Worm (Caenorhabditis elegans) whole organism, L4/young adult: Measurements from ENCODE around the gene T04F3.4.

Experiments
- W03F9.2 ChIP-seq: fragments of 150-350 bp; optimal IDR thresholded peaks from 2 replicates; lab custom pipeline; 2014; ENCODE audit warnings: missing biosample characterization, missing genetic modification characterization
- dao-5 ChIP-seq: sonication (generic microtip); optimal IDR thresholded peaks from 2 replicates; lab custom pipeline; 2016; ENCODE audit warnings: missing genotype, missing genetic modification characterization, moderate library complexity, missing compliant biosample characterization
- him-1 ChIP-seq: sonication (generic microtip); optimal IDR thresholded peaks from 2 replicates; lab custom pipeline; 2016; ENCODE audit warnings: missing genotype, missing genetic modification reagents, missing genetic modification characterization, missing compliant biosample characterization

Gene T04F3.4

DNA sequence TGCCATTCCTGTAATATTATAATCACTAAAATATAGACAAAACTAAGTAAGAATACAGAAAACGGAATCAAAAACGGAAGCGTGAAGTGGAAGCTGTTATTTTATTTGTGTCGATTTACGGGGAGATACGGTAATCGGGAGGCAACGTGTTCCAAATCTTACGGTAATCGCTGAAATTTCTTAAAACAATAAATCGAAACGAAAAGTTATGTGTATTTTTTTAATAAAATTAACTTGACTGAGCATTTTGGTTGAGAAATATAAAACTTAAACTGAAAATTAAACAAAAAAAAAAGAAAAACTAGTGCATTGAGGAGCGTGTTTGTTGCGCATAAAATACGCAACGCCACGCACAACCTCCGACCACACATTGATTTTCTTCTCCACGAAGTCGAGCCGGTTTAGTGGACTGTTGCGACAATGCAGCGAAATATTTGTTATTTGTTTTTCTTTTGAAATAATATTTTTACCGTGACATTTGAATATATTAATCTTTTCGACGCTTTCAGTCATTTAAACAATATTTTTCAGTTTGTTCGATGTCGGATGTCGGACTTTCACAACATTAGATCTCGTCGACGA, 1.6 kb upstream of the T04F3.4 start, which contains the start of the genes F55A11.1 and syx-5:
Gene F55A11.1 (minus strand): TSS at position 13 of the 582 bp plus-strand sequence.
Gene syx-5 (plus strand): TSS at position 532 of the 582 bp plus-strand sequence.
- TF ChIP-seq him-1 (tag; lab: Kevin White, UChicago) (peak; percentile 69), dao-5 (tag; lab: Kevin White, UChicago) (no peak), W03F9.2 (tag; lab: Kevin White, UChicago) (peak; percentile 87)

ce11 chrV:11760371-11760770, 2.5 kb downstream of the T04F3.4 start, which contains the start of gene T04F3.5:
Gene T04F3.5, plus strand, starts transcription at chrV:11760671.
- TF ChIP-seq dao-5 (tag; lab: Kevin White, UChicago): no peak
- no peak for TF ChIP-seq W03F9.2 (tag; lab: Kevin White, UChicago)
- no peak for TF ChIP-seq him-1 (tag; lab: Kevin White, UChicago)

- TF ChIP-seq him-1 (tag; lab: Kevin White, UChicago) (no peak), dao-5 (tag; lab: Kevin White, UChicago) (no peak), W03F9.2 (tag; lab: Kevin White, UChicago) (no peak)
Measured at ce11 chrV:11758635-11759034, 4.2 kb downstream of the T04F3.4 start, which contains the start of gene T04F3.3. Gene T04F3.3, plus strand, starts transcription at chrV:11758935.

DNA sequence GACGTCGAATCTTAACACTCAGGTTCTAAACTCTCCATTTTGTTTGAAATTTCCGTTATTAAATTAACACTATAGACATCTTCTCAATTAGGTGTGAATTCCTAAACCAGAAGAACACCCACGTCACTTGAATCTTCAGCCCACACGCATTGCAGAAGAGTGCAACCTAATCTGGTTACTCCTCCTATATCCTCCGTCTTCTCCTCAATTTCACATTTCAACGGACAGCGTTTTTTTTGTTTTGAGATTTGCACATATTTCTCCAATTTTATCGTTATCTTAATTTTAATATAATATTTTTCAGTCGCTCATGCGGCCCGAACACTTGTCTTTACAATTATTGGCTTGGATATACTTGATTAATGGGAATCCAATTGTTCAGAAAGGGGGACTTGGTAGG, 5.5 kb downstream of the T04F3.4 start, which contains the start of gene smoc-1:
Gene smoc-1 (plus strand): TSS at position 301 of the 400 bp plus-strand sequence.
- TF ChIP-seq him-1 (tag; lab: Kevin White, UChicago) (no peak), W03F9.2 (tag; lab: Kevin White, UChicago) (no peak), dao-5 (tag; lab: Kevin White, UChicago) (no peak)

DNA sequence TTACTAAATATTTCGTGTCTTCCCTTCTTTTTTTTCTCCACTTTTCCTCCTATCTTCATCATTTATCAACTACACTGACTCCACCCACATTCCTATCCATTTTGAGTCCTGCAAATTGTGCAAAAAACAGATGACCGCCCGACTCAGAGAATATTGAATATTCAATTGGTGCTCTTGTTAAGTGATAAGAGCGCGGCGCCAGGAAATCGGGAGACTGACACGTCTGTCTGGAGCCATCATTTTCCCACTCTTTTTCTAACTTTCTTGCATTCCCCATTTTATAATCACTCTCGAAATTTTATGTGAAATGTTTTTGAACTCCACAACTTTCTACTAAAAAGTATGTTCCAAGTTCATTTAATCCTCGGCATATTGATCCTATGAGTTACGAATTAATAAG, 7.0 kb downstream of the T04F3.4 start:
- TF ChIP-seq dao-5 (tag; lab: Kevin White, UChicago): no peak
- TF ChIP-seq W03F9.2 (tag; lab: Kevin White, UChicago): no peak
- no peak for TF ChIP-seq him-1 (tag; lab: Kevin White, UChicago)

ce11 chrV:11751480-11751879, 11.4 kb downstream of the T04F3.4 start:
- TF ChIP-seq W03F9.2 (tag; lab: Kevin White, UChicago): no peak
- no peak for TF ChIP-seq him-1 (tag; lab: Kevin White, UChicago)
- TF ChIP-seq dao-5 (tag; lab: Kevin White, UChicago): no peak

- no peak for TF ChIP-seq dao-5 (tag; lab: Kevin White, UChicago)
- no peak for TF ChIP-seq him-1 (tag; lab: Kevin White, UChicago)
- no peak for TF ChIP-seq W03F9.2 (tag; lab: Kevin White, UChicago)
Measured at ce11 chrV:11741078-11741477, 21.8 kb downstream of the T04F3.4 start.

DNA sequence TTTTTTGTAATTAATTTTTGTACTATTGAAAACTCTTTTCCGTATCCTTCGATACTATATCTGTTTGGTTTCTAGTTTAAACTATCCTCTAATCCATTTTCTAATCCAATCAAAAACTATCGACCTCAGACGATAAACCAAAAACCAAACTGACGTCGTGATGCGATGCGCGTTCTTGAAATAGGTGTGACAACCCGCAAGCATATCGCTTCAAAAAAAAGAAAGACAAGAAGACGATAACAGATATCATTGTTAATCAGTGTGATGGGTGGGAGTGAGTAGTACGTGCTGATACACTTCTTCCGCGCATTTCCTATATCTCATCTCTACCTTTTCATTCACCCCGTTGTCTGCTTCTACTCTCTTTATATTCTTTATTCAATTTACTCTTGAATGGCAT, 23.0 kb downstream of the T04F3.4 start, which contains the start of gene T04F3.1:
Gene T04F3.1 (plus strand): TSS at position 246 of the 400 bp plus-strand sequence.
- no peak for TF ChIP-seq him-1 (tag; lab: Kevin White, UChicago)
- TF ChIP-seq W03F9.2 (tag; lab: Kevin White, UChicago): no peak
- TF ChIP-seq dao-5 (tag; lab: Kevin White, UChicago): no peak

DNA sequence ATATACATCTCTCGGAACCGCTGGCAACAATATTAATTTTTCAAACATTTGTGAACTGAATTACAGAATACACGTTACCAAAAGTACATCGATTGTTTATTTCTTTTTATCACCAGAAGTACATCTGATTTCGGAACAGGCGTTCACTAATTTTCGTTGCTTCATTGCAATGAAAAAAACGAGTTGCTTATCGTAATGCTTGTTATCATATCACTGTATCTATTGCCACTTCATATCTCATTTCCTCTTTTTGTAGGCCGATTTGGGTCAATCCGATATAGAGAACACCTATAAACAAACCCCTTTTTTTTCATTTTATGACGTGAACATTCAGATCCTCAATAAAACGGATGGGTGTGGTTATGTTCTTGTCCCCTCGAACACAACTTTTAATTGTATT, 25.5 kb downstream of the T04F3.4 start:
- TF ChIP-seq W03F9.2 (tag; lab: Kevin White, UChicago) (no peak), dao-5 (tag; lab: Kevin White, UChicago) (no peak), him-1 (tag; lab: Kevin White, UChicago) (no peak)

ce11 chrV:11736896-11737295, 26.0 kb downstream of the T04F3.4 start, which contains the start of gene spe-42:
Gene spe-42, minus strand, starts transcription at chrV:11736996.
- TF ChIP-seq dao-5 (tag; lab: Kevin White, UChicago): no peak

DNA sequence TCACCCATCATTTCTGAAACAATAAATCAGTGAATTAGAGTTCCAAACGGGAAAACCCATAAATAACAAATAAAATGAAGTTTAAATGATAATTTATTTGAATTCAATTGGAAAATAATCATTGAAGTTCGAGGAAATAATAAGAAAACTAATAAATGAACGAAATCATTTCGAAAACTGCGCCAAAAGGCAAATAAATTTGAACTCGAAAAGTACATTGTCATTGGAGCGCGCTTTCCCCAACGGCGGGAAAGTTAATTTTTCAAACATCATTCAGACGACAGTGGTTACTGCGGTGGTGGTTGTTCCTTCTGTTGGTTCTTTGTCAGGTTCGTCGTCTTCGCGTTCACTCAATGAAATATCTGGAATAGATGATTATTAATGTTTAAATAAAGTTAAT, 29.4 kb downstream of the T04F3.4 start, which contains the start of gene npp-22:
Gene npp-22 (minus strand): TSS at position 13 of the 400 bp plus-strand sequence.
- TF ChIP-seq dao-5 (tag; lab: Kevin White, UChicago) (no peak), W03F9.2 (tag; lab: Kevin White, UChicago) (no peak), him-1 (tag; lab: Kevin White, UChicago) (no peak)

DNA sequence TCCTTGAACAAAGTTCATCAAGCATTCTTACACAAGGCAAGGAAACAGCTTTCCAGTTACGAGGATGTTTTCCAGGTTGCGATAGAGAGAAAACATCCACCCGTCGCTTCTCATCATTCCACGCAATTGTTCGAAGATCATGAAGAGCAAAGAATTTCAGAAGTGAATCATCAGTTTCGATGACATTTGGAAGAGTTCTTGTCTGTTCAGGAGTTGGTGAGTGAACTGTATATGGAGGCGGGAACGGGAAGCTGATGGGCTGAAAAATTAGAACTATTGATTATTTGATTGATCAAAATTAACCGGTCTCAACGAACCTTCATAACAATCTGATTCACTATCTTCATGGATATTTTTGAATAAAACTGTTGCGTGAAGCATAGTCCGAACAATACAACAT, 30.8 kb downstream of the T04F3.4 start:
- no peak for TF ChIP-seq W03F9.2 (tag; lab: Kevin White, UChicago)
- no peak for TF ChIP-seq him-1 (tag; lab: Kevin White, UChicago)
- TF ChIP-seq dao-5 (tag; lab: Kevin White, UChicago): no peak

DNA sequence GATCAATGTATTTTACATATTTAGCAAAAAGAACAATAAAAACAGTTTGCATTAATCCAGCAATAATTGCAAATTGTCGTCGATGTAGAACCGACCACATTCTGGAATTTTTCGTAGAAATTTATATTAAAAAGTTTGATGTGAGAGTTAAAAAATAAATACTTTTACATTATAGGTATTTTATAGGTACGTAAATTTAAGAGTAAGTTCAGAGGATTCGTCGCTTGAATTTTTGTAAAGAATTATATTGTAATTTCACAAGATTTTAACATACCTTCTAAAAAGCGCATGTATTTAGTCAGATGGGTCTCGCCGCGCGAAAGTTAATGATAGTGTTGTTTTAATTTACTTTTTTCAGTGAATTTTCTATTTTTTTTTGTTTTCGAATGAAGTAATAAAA, 32.8 kb downstream of the T04F3.4 start, which contains the start of gene rhr-2:
Gene rhr-2 (minus strand): TSS at position 101 of the 400 bp plus-strand sequence.
- TF ChIP-seq W03F9.2 (tag; lab: Kevin White, UChicago): no peak
- TF ChIP-seq dao-5 (tag; lab: Kevin White, UChicago): no peak
- no peak for TF ChIP-seq him-1 (tag; lab: Kevin White, UChicago)

- TF ChIP-seq him-1 (tag; lab: Kevin White, UChicago): no peak
- no peak for TF ChIP-seq W03F9.2 (tag; lab: Kevin White, UChicago)
- TF ChIP-seq dao-5 (tag; lab: Kevin White, UChicago): no peak
Measured at ce11 chrV:11725971-11726370, 36.9 kb downstream of the T04F3.4 start, which contains the start of gene daf-11. Gene daf-11, minus strand, starts transcription at chrV:11726071.
